Worm (Caenorhabditis elegans): ENCODE measurements around the gene clec-216.

DNA sequence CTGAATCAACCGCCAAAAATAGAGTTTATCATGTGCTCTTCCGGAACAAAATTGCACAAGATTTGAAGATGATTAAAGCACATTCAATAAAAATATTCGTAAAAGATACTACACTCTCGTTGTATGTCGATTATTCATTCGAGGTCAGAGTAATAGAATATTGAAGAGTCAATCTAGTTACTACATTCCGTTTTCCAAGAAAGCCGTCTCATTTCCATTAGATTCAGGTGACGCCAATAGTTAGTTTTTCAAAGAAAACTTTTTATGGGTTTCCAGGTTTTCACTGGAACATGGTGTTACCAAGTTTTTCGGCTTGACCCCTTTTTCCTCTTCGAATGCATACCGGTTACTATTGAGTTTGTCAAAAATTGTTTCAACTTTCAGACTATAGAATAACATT is 17.8 kb upstream of the clec-216 start:
- TF ChIP-seq jun-1 (tag; optimal IDR thresholded peaks at IDR 0.05) (no peak), ztf-11 (tag; optimal IDR thresholded peaks at IDR 0.05) (no peak), ceh-16 (tag; optimal IDR thresholded peaks at IDR 0.05) (no peak), unc-39 (tag; optimal IDR thresholded peaks at IDR 0.05) (no peak), ztf-4 (tag; optimal IDR thresholded peaks at IDR 0.05) (no peak), ceh-82 (tag; optimal IDR thresholded peaks at IDR 0.05) (no peak), egl-27 (tag; optimal IDR thresholded peaks at IDR 0.05) (no peak), nhr-11 (tag; optimal IDR thresholded peaks at IDR 0.05) (no peak), fkh-10 (GFP tag; optimal IDR thresholded peaks at IDR 0.05) (no peak), pqm-1 (tag; optimal IDR thresholded peaks at IDR 0.05) (no peak), eor-1 (tag; optimal IDR thresholded peaks at IDR 0.05) (no peak), nhr-77 (tag; optimal IDR thresholded peaks at IDR 0.05) (no peak), mdl-1 (tag; optimal IDR thresholded peaks at IDR 0.05) (no peak), elt-3 (tag; optimal IDR thresholded peaks at IDR 0.05) (no peak)

Measured in whole organism, L3 larva.